Fruit fly (Drosophila melanogaster): ENCODE results near the gene CG9518.

DNA sequence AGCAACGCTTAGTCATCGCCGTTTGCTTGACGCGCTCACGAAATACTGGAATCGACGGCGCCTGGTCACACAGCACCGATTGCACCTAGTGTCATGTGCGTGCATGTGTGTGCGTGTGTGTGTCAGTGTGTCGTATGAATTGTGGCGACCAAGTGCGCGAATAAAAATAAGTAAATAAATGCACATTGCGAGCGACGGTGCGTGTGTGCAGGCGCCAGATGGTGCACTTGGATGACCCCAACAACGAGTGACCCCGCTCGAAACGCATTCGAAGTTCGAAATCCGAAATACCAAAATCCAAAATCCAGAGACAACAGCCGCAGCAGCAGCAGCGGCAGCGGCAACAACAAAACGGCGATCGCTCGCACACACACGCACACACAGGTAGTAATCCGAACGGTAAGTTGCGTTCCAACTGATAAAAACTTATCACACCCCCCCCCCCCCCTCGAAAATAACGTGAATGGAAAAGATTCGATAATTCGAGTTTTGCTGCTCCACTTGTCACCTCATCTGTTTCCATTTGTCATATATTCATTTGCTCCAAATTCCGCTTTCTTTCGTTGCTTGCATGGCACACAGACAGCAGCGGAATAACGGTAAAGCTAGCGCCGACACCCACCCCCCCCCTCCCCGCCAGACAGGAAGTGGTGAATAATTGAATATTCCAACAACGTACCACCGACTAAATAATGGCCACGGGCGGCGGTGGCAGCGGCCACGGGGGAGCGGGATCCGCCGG, 38.2 kb downstream of the CG9518 start, which contains the start of gene CG14411:
- TF ChIP-seq pdm3 (GFP tag; optimal IDR thresholded peaks at IDR 0.05) (no peak), vri (GFP tag; optimal IDR thresholded peaks at IDR 0.05) (no peak), CG7368 (GFP tag; optimal IDR thresholded peaks at IDR 0.05) (no peak), cyc (GFP tag; optimal IDR thresholded peaks at IDR 0.05) (no peak), CG8632 (GFP tag; optimal IDR thresholded peaks at IDR 0.05) (no peak), Eip93F (GFP tag; optimal IDR thresholded peaks at IDR 0.05) (no peak), eg (GFP tag; IDR thresholded peaks at IDR 0.05) (0 out of 3 replicates have a peak, but pooled peaks have one; percentile 9), CG6854 (GFP tag; optimal IDR thresholded peaks at IDR 0.05) (peak; percentile 7), CG34406 (GFP tag; optimal IDR thresholded peaks at IDR 0.05) (no peak), Blimp-1 (GFP tag; optimal IDR thresholded peaks at IDR 0.05) (no peak), CG4318 (GFP tag; optimal IDR thresholded peaks at IDR 0.05) (no peak), esn (GFP tag; optimal IDR thresholded peaks at IDR 0.05) (no peak), CG1621 (tag; optimal IDR thresholded peaks at IDR 0.05) (no peak)
